Worm (Caenorhabditis elegans) whole organism, young adult: ENCODE measurements around the gene C39B5.5.

ENCODE experiments used
- F49E8.2 ChIP-seq: sonication (generic microtip); optimal IDR thresholded peaks from 3 replicates; lab custom pipeline; 2017; ENCODE audit warnings: missing genetic modification characterization, mild to moderate bottlenecking, missing compliant biosample characterization, antibody characterized with exemption, moderate library complexity; ENCODE audit not compliant: insufficient read depth
- aptf-3 ChIP-seq: fragments of 200-800 bp; sonication (Bioruptor generic); IDR thresholded peaks from 2 replicates; pipeline ENCODE4 v1.3.6; 2022; ENCODE audit warnings: missing genetic modification characterization, missing compliant biosample characterization
- attf-6 ChIP-seq: fragments of 200-800 bp; sonication (Bioruptor generic); IDR thresholded peaks from 2 replicates; pipeline ENCODE4 v1.3.6; 2022; ENCODE audit warnings: missing genetic modification reagents, missing genetic modification characterization, missing compliant biosample characterization
- ceh-91 ChIP-seq: fragments of 200-800 bp; sonication (Bioruptor generic); IDR thresholded peaks from 2 replicates; pipeline ENCODE4 v1.3.6; 2022; ENCODE audit warnings: missing genetic modification reagents, missing genetic modification characterization, missing compliant biosample characterization
- him-1 ChIP-seq: sonication (generic microtip); optimal IDR thresholded peaks from 2 replicates; lab custom pipeline; 2016; ENCODE audit warnings: missing genotype, missing genetic modification reagents, missing genetic modification characterization, missing compliant biosample characterization
- let-526 ChIP-seq: fragments of 200-800 bp; sonication (Bioruptor generic); IDR thresholded peaks from 2 replicates; pipeline ENCODE4 v1.3.6; 2022; ENCODE audit warnings: missing genetic modification reagents, missing genetic modification characterization, missing compliant biosample characterization
- pbrm-1 ChIP-seq: fragments of 200-800 bp; sonication (Bioruptor generic); IDR thresholded peaks from 2 replicates; pipeline ENCODE4 v1.3.6; 2022; ENCODE audit warnings: missing genetic modification reagents, missing genetic modification characterization, missing compliant biosample characterization
- tbx-9 ChIP-seq: sonication (generic microtip); optimal IDR thresholded peaks from 2 replicates; lab custom pipeline; 2016; ENCODE audit warnings: borderline replicate concordance, missing genetic modification characterization, inconsistent platforms, missing compliant biosample characterization

The C39B5.5 gene

ce11 chrIII:2258863-2259262 lies 50.9 kb downstream of the C39B5.5 start, which contains the start of gene fbxa-43:
fbxa-43 (minus strand) TSS chrIII:2258963.
- TF ChIP-seq tbx-9 (tag; lab: Kevin White, UChicago) (no peak), pbrm-1 (GFP tag; lab: Robert Waterston, UW) (no peak), ceh-91 (GFP tag; lab: Robert Waterston, UW) (no peak), him-1 (tag; lab: Kevin White, UChicago) (no peak), aptf-3 (GFP tag; lab: Robert Waterston, UW) (no peak)

ce11 chrIII:2259329-2259728 lies 51.4 kb downstream of the C39B5.5 start:
- TF ChIP-seq attf-6 (GFP tag; lab: Robert Waterston, UW) (no peak), tbx-9 (tag; lab: Kevin White, UChicago) (no peak), let-526 (no peak), F49E8.2 (no peak)
